Fruit fly (Drosophila melanogaster): Measurements from ENCODE around the gene CG6276.
A peak's percentile ranks its signal among the peaks of the same experiment; 100 is the strongest.

The CG6276 gene

dm6 chr3R:15275158-15275623, 44.7 kb downstream of the CG6276 start, which contains the start of the genes Cp190 and CG4338 (continued):
- peak; percentile 96 for TF ChIP-seq CG7271 (tag; optimal IDR thresholded peaks at IDR 0.05)
- TF ChIP-seq disco-r (GFP tag; optimal IDR thresholded peaks at IDR 0.05) = peak; percentile 88
- no peak for TF ChIP-seq Dfd (GFP tag; optimal IDR thresholded peaks at IDR 0.05)
- TF ChIP-seq CG11398 (GFP tag; optimal IDR thresholded peaks at IDR 0.05) = peak; percentile 74
- peak; percentile 93 for TF ChIP-seq scrt (GFP tag; optimal IDR thresholded peaks at IDR 0.05)
- peak; percentile 86 for TF ChIP-seq CG17802 (tag; optimal IDR thresholded peaks at IDR 0.05)
- TF ChIP-seq CG14965 (GFP tag; optimal IDR thresholded peaks at IDR 0.05; ENCODE audit: borderline replicate concordance) = no peak
- peak; percentile 73 for TF ChIP-seq da (GFP tag; optimal IDR thresholded peaks at IDR 0.05)
- peak; percentile 76 for TF ChIP-seq Scr (GFP tag; IDR thresholded peaks at IDR 0.05; ENCODE audit: partially characterized antibody)
- TF ChIP-seq cg (GFP tag; optimal IDR thresholded peaks at IDR 0.05) = peak; percentile 10
- TF ChIP-seq CG15073 (GFP tag; optimal IDR thresholded peaks at IDR 0.05) = peak; percentile 78
- peak; percentile 99 for TF ChIP-seq B-H2 (GFP tag; optimal IDR thresholded peaks at IDR 0.05)
- peak in 1 of 2 experiments; percentile 92 for TF ChIP-seq Hr78 (GFP tag; optimal IDR thresholded peaks at IDR 0.05)
- peak; percentile 97 for TF ChIP-seq Rfx (GFP tag; IDR thresholded peaks at IDR 0.05)
- peak; percentile 98 for TF ChIP-seq Xrp1 (GFP tag; IDR thresholded peaks at IDR 0.05)
- peak; percentile 96 for TF ChIP-seq Asciz (GFP tag; optimal IDR thresholded peaks at IDR 0.05)
- TF ChIP-seq CG18262 (tag; optimal IDR thresholded peaks at IDR 0.05) = peak; percentile 99
- TF ChIP-seq cad (GFP tag; optimal IDR thresholded peaks at IDR 0.05) = no peak
- peak; percentile 98 for TF ChIP-seq oc (tag; optimal IDR thresholded peaks at IDR 0.05)
- no peak; the same call in none of the 2 replicates for TF ChIP-seq CG4730 (GFP tag; IDR thresholded peaks at IDR 0.05)
- TF ChIP-seq CG12942 (GFP tag; optimal IDR thresholded peaks at IDR 0.05) = peak; percentile 97
- TF ChIP-seq br (optimal IDR thresholded peaks at IDR 0.05) = no peak
- peak; percentile 81 for TF ChIP-seq knrl (GFP tag; IDR thresholded peaks at IDR 0.05; ENCODE audit: partially characterized antibody)
- TF ChIP-seq CG16813 (GFP tag; IDR thresholded peaks at IDR 0.05; ENCODE audit: partially characterized antibody) = peak; percentile 85
- TF ChIP-seq CG30431 (GFP tag; optimal IDR thresholded peaks at IDR 0.05) = peak; percentile 95
- TF ChIP-seq CG14441 (GFP tag; IDR thresholded peaks at IDR 0.05) = peak; percentile 95
- peak; percentile 93 for TF ChIP-seq CG17912 (GFP tag; optimal IDR thresholded peaks at IDR 0.05)
- peak; percentile 99 for TF ChIP-seq CG15269 (tag; optimal IDR thresholded peaks at IDR 0.05)
- TF ChIP-seq Side (GFP tag; optimal IDR thresholded peaks at IDR 0.05) = peak; percentile 81
- TF ChIP-seq Dll (GFP tag; IDR thresholded peaks at IDR 0.05; ENCODE audit: partially characterized antibody) = peak; percentile 78; the same call in 3 of the 4 replicates
- TF ChIP-seq MTF-1 (GFP tag; optimal IDR thresholded peaks at IDR 0.05; ENCODE audit: borderline replicate concordance) = peak; percentile 87
- peak in 1 of 2 experiments; percentile 98 for TF ChIP-seq Eip74EF (GFP tag; optimal IDR thresholded peaks at IDR 0.05)
- TF ChIP-seq amos (GFP tag; IDR thresholded peaks at IDR 0.05; ENCODE audit: partially characterized antibody) = peak; percentile 88
- peak; percentile 89 for TF ChIP-seq Rx (GFP tag; IDR thresholded peaks at IDR 0.05)
- TF ChIP-seq chif (GFP tag; optimal IDR thresholded peaks at IDR 0.05) = peak; percentile 84 to 95
- TF ChIP-seq Max (GFP tag; optimal IDR thresholded peaks at IDR 0.05) = peak; percentile 98
- TF ChIP-seq CG4360 (GFP tag; IDR thresholded peaks at IDR 0.05) = peak; percentile 71
- peak; percentile 89 for TF ChIP-seq dm (GFP tag; optimal IDR thresholded peaks at IDR 0.05)
- peak; percentile 83 for TF ChIP-seq pnt (GFP tag; optimal IDR thresholded peaks at IDR 0.05)
- TF ChIP-seq CG11456 (GFP tag; IDR thresholded peaks at IDR 0.05) = peak; percentile 95
- TF ChIP-seq HLH54F (GFP tag; optimal IDR thresholded peaks at IDR 0.05) = peak; percentile 90
- TF ChIP-seq CG7372 (GFP tag; IDR thresholded peaks at IDR 0.05) = peak; percentile 98
- no peak for TF ChIP-seq nau (GFP tag; optimal IDR thresholded peaks at IDR 0.05)
- peak; percentile 85 for TF ChIP-seq Lim3 (GFP tag; IDR thresholded peaks at IDR 0.05)
- peak; percentile 91 for TF ChIP-seq rib (GFP tag; IDR thresholded peaks at IDR 0.05)
- TF ChIP-seq usp (GFP tag; optimal IDR thresholded peaks at IDR 0.05) = no peak
- peak; percentile 99 for TF ChIP-seq CG10543 (GFP tag; optimal IDR thresholded peaks at IDR 0.05)
- TF ChIP-seq ftz-f1 (GFP tag; optimal IDR thresholded peaks at IDR 0.05) = peak; percentile 63
- TF ChIP-seq az2 (GFP tag; optimal IDR thresholded peaks at IDR 0.05) = peak; percentile 98
- TF ChIP-seq CG11696 (GFP tag; IDR thresholded peaks at IDR 0.05) = peak; percentile 80

Data from whole organism, embryonic.